Worm (Caenorhabditis elegans) whole organism, L3 larva: ENCODE data around the gene cab-1.

Experiments used
- R02D3.7 ChIP-seq: fragments of 150-350 bp; optimal IDR thresholded peaks from 2 replicates; lab custom pipeline; 2014; ENCODE audit warnings: missing biosample characterization, missing genetic modification characterization
- ZK546.5 ChIP-seq: sonication (generic microtip); optimal IDR thresholded peaks from 2 replicates; lab custom pipeline; 2017; ENCODE audit warnings: missing biosample characterization, missing genetic modification characterization
- aly-2 ChIP-seq: fragments of 150-350 bp; optimal IDR thresholded peaks from 2 replicates; lab custom pipeline; 2014; ENCODE audit warnings: missing biosample characterization, missing genetic modification characterization
- ama-1 ChIP-seq: fragments of 150-350 bp; optimal IDR thresholded peaks from 2 replicates; lab custom pipeline; 2018
- ceh-28 ChIP-seq: fragments of 150-350 bp; optimal IDR thresholded peaks from 2 replicates; lab custom pipeline; 2014; ENCODE audit warnings: missing biosample characterization, missing genetic modification reagents, missing genetic modification characterization
- ceh-82 ChIP-seq: fragments of 150-350 bp; optimal IDR thresholded peaks from 2 replicates; lab custom pipeline; 2014; ENCODE audit warnings: missing biosample characterization, missing genetic modification characterization
- ceh-9 ChIP-seq: sonication (generic microtip); optimal IDR thresholded peaks from 2 replicates; lab custom pipeline; 2018; ENCODE audit warnings: missing biosample characterization, missing genetic modification characterization
- egl-5 ChIP-seq: fragments of 150-350 bp; optimal IDR thresholded peaks from 2 replicates; lab custom pipeline; 2017; ENCODE audit warnings: missing biosample characterization, missing genetic modification reagents, missing genetic modification characterization, inconsistent platforms
- elt-1 ChIP-seq: fragments of 150-350 bp; optimal IDR thresholded peaks from 2 replicates; lab custom pipeline; 2014; ENCODE audit warnings: missing biosample characterization, missing genetic modification characterization
- elt-2 ChIP-seq: sonication (generic microtip); optimal IDR thresholded peaks from 2 replicates; lab custom pipeline; 2016; ENCODE audit warnings: missing genetic modification reagents, mild to moderate bottlenecking, missing genetic modification characterization, missing compliant biosample characterization
- eor-1 ChIP-seq, 2 experiments: fragments of 150-350 bp; optimal IDR thresholded peaks; 2 replicates each; lab custom pipeline; 2014 to 2018; ENCODE audit warnings: missing biosample characterization in 2 of 2, missing genetic modification characterization in 2 of 2
- fkh-10 ChIP-seq: sonication (generic microtip); optimal IDR thresholded peaks from 2 replicates; lab custom pipeline; 2017; ENCODE audit warnings: missing biosample characterization, missing genetic modification reagents, missing genetic modification characterization
- hmg-11 ChIP-seq: sonication (generic microtip); optimal IDR thresholded peaks from 2 replicates; lab custom pipeline; 2016; ENCODE audit warnings: missing genetic modification characterization, missing compliant biosample characterization
- jun-1 ChIP-seq: fragments of 150-350 bp; optimal IDR thresholded peaks from 2 replicates; lab custom pipeline; 2014; ENCODE audit warnings: missing biosample characterization, missing genetic modification reagents, missing genetic modification characterization
- lin-39 ChIP-seq: fragments of 150-350 bp; optimal IDR thresholded peaks from 2 replicates; lab custom pipeline; 2018; ENCODE audit warnings: missing biosample characterization, missing genetic modification reagents, missing genetic modification characterization
- nhr-12 ChIP-seq: fragments of 150-350 bp; optimal IDR thresholded peaks from 2 replicates; lab custom pipeline; 2014; ENCODE audit warnings: missing biosample characterization, missing genetic modification characterization
- nhr-23 ChIP-seq: fragments of 150-350 bp; optimal IDR thresholded peaks from 2 replicates; lab custom pipeline; 2014; ENCODE audit warnings: missing biosample characterization, missing genetic modification reagents, missing genetic modification characterization
- nhr-237 ChIP-seq: fragments of 150-350 bp; optimal IDR thresholded peaks from 2 replicates; lab custom pipeline; 2014; ENCODE audit warnings: missing biosample characterization, missing genetic modification characterization
- nhr-25 ChIP-seq: sonication (generic microtip); optimal IDR thresholded peaks from 2 replicates; lab custom pipeline; 2017; ENCODE audit warnings: missing biosample characterization, missing genetic modification characterization
- nhr-28 ChIP-seq: fragments of 150-350 bp; optimal IDR thresholded peaks from 2 replicates; lab custom pipeline; 2014; ENCODE audit warnings: missing biosample characterization, missing genetic modification characterization
- nhr-43 ChIP-seq: sonication (generic microtip); optimal IDR thresholded peaks from 2 replicates; lab custom pipeline; 2016; ENCODE audit warnings: mild to moderate bottlenecking, missing genetic modification characterization, missing compliant biosample characterization; ENCODE audit not compliant: poor library complexity, severe bottlenecking
- nhr-67 ChIP-seq: fragments of 150-350 bp; optimal IDR thresholded peaks from 2 replicates; lab custom pipeline; 2014; ENCODE audit warnings: missing biosample characterization, missing genetic modification characterization
- nhr-77 ChIP-seq: fragments of 150-350 bp; optimal IDR thresholded peaks from 2 replicates; lab custom pipeline; 2014; ENCODE audit warnings: missing biosample characterization, missing genetic modification characterization
- pha-4 ChIP-seq: fragments of 150-350 bp; optimal IDR thresholded peaks from 2 replicates; lab custom pipeline; 2014; ENCODE audit warnings: missing biosample characterization, missing genetic modification reagents, missing genetic modification characterization
- pqm-1 ChIP-seq: fragments of 150-350 bp; optimal IDR thresholded peaks from 2 replicates; lab custom pipeline; 2017; ENCODE audit warnings: missing biosample characterization, missing genetic modification characterization, inconsistent platforms
- sea-2 ChIP-seq: fragments of 150-350 bp; sonication (generic microtip); optimal IDR thresholded peaks from 4 replicates; lab custom pipeline; 2014; ENCODE audit warnings: missing biosample characterization, missing genetic modification reagents, missing genetic modification characterization
- skn-1 ChIP-seq: fragments of 150-350 bp; optimal IDR thresholded peaks from 2 replicates; lab custom pipeline; 2014; ENCODE audit warnings: missing biosample characterization, missing genetic modification characterization
- snpc-4 ChIP-seq: fragments of 150-350 bp; optimal IDR thresholded peaks from 2 replicates; lab custom pipeline; 2014; ENCODE audit warnings: missing biosample characterization, missing genetic modification characterization
- ztf-4 ChIP-seq: fragments of 150-350 bp; optimal IDR thresholded peaks from 2 replicates; lab custom pipeline; 2014; ENCODE audit warnings: missing biosample characterization, missing genetic modification characterization

The cab-1 gene

ce11 chrX:12164943-12165342, 47.8 kb downstream of the cab-1 start:
- no peak for TF ChIP-seq nhr-25
- peak; percentile 21 for TF ChIP-seq egl-5 (tag; lab: Kevin White, UChicago)
- TF ChIP-seq elt-1 (tag; lab: Kevin White, UChicago) = peak; percentile 80
- no peak for TF ChIP-seq ZK546.5
- TF ChIP-seq nhr-77 = no peak

DNA sequence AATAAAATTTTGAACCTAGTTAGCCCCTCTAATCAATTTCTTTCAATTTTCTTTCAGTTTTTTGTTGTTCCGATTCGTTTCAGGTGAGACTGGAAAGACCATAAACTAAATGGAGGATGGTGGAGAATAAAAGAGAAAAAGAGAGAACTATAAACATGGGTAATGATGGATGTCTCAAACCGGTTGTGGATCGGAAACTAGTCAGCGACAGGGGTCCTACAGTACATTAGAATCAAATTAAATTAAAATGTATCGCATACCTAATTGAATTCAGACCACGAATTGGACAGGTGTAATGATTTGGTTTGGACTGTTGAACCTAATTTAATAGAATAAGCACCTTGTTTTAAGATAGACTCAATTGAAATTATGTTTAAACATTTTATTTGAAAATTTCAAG, 48.7 kb downstream of the cab-1 start:
- TF ChIP-seq ZK546.5 (no peak), pha-4 (no peak), R02D3.7 (tag; lab: Kevin White, UChicago) (no peak), nhr-67 (tag; lab: Kevin White, UChicago) (no peak), snpc-4 (tag; lab: Kevin White, UChicago) (no peak), sea-2 (GFP tag; lab: Kevin White, UChicago) (no peak), nhr-28 (tag; lab: Kevin White, UChicago) (no peak), nhr-43 (tag; lab: Kevin White, UChicago) (no peak), ama-1 (lab: Kevin White, UChicago) (no peak), nhr-12 (tag; lab: Kevin White, UChicago) (no peak), egl-5 (tag; lab: Kevin White, UChicago) (no peak), lin-39 (no peak), fkh-10 (GFP tag; lab: Kevin White, UChicago) (no peak), ztf-4 (tag; lab: Kevin White, UChicago) (no peak), aly-2 (no peak), nhr-23 (tag; lab: Kevin White, UChicago) (no peak), eor-1 (tag; optimal IDR thresholded peaks at IDR 0.05; lab: Kevin White, UChicago) (no peak), elt-1 (tag; lab: Kevin White, UChicago) (no peak), skn-1 (no peak)

- TF ChIP-seq jun-1 (tag; lab: Kevin White, UChicago) (no peak), pha-4 (peak; percentile 96)
Measured at ce11 chrX:12162659-12163058, 50.0 kb downstream of the cab-1 start.

ce11 chrX:12160002-12160690, 52.6 kb downstream of the cab-1 start, which contains the start of gene F57G12.2:
F57G12.2 (minus strand) TSS chrX:12160052.
- TF ChIP-seq ceh-82 (tag; lab: Kevin White, UChicago) (no peak), hmg-11 (peak; percentile 11), ceh-28 (tag; lab: Kevin White, UChicago) (no peak), nhr-23 (tag; lab: Kevin White, UChicago) (peak; percentile 59), nhr-77 (no peak), nhr-237 (no peak), ceh-9 (tag; lab: Kevin White, UChicago) (no peak), nhr-25 (peak; percentile 60), nhr-43 (tag; lab: Kevin White, UChicago) (peak; percentile 38)

DNA sequence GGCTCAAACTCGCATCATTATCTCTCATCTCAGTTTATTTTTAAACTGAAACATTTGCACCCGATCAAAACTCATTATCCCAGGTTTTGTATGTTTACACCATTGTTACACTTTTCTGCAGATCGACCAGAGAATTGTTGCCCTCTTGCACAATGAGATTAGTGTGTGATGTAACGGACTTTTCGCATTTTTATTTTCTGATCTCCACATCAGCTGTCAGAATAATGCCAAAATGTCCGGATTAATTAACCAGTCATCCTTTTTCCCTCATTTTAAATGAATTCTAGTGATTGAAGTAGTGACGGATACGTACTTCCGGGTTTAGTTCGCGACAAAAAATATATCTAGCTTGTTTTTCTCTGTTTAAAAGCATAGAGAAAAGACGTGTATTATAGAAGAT, 54.1 kb downstream of the cab-1 start:
- TF ChIP-seq egl-5 (tag; lab: Kevin White, UChicago) (peak; percentile 67), nhr-12 (tag; lab: Kevin White, UChicago) (no peak), elt-1 (tag; lab: Kevin White, UChicago) (no peak), ceh-28 (tag; lab: Kevin White, UChicago) (no peak), skn-1 (no peak), ZK546.5 (no peak)

DNA sequence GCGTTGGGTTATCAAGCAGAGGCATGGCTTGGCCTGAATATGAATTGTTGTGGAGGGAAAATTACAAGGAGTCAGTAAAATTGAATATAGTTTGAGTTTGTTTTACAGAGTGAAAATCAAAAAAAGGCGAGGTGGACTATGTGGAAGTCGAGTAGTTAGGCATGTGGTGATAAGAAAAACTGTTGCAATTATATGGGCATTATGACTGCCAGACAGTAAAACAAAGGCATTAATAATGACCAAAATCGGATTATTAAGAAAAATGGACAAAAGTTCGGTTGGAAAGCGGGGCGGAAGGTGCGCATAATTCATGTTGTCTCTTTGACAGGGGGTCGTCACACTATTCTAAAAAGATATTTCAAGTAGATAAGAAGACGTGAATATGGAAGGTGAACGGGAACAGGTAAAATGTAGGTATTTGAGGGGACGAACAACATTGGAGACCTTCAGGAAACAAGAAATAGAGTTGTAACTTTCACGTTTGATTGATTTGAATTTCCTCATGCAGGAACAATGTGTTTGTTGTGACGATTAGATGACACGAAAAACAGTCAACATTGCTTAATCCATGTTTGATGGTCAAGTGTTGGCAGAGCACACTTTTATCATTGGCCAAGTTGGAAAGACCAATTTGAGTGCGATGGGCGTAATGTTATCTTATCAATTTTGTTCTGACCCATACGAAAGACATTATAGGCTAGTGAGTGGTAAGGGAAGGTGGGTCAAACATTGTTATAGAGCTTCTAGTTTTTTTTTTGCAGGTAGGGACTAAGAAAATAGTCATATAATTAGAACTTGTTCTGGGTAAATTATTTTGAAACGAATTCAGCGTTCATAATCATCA, 58.4 kb downstream of the cab-1 start, which contains the start of gene mfsd-11:
Gene mfsd-11 (minus strand): TSS at position 51 of the 844 bp plus-strand sequence.
- no peak for TF ChIP-seq hmg-11
- peak; percentile 22 for TF ChIP-seq elt-2
- TF ChIP-seq nhr-25 = peak; percentile 62
- peak; percentile 14 for TF ChIP-seq pqm-1 (tag; lab: Kevin White, UChicago)
